Fruit fly (Drosophila melanogaster) whole organism, embryonic: ENCODE data around the gene Sf3b6.
"Not testable (repeated sequence)": the region's sequence is repeated elsewhere in the genome, so short reads cannot be mapped to it uniquely, and the experiment has no call there.

ENCODE experiments used
- Blimp-1 ChIP-seq: fragments of 200-800 bp; sonication (Bioruptor generic); optimal IDR thresholded peaks from 3 replicates; lab custom pipeline; 2018; ENCODE audit warnings: missing biosample characterization, missing genetic modification characterization, mild to moderate bottlenecking, moderate library complexity, missing genetic modification reagents
- CG11504 ChIP-seq: fragments of 200-800 bp; sonication (Bioruptor generic); optimal IDR thresholded peaks from 3 replicates; lab custom pipeline; 2019; ENCODE audit warnings: missing biosample characterization, mild to moderate bottlenecking, missing genetic modification characterization, moderate library complexity
- CG14014 ChIP-seq: fragments of 200-800 bp; sonication (Bioruptor generic); IDR thresholded peaks from 2 replicates; pipeline ENCODE4 v1.3.6; 2022; ENCODE audit warnings: missing biosample characterization, missing genetic modification characterization
- CG2202 ChIP-seq: fragments of 200-800 bp; sonication (Bioruptor generic); optimal IDR thresholded peaks from 2 replicates; lab custom pipeline; 2018; ENCODE audit warnings: missing biosample characterization, mild to moderate bottlenecking, missing genetic modification characterization
- D19A ChIP-seq: fragments of 200-800 bp; optimal IDR thresholded peaks from 3 replicates; lab custom pipeline; 2019; ENCODE audit warnings: missing biosample characterization, mild to moderate bottlenecking, missing genetic modification characterization, moderate library complexity
- Dbx ChIP-seq: fragments of 200-800 bp; sonication (Bioruptor generic); IDR thresholded peaks from 3 replicates; pipeline ENCODE4 v1.3.6; 2022; ENCODE audit warnings: missing biosample characterization, missing genetic modification characterization
- Dip2 ChIP-seq: fragments of 200-800 bp; sonication (Bioruptor generic); IDR thresholded peaks from 2 replicates; pipeline ENCODE4 v1.3.6; 2022; ENCODE audit warnings: missing biosample characterization, missing genetic modification characterization
- Doc2 ChIP-seq: fragments of 200-800 bp; sonication (Bioruptor generic); IDR thresholded peaks from 2 replicates; pipeline ENCODE4 v1.3.6; 2022; ENCODE audit warnings: missing biosample characterization, missing genetic modification characterization
- Ets65A ChIP-seq: fragments of 200-800 bp; sonication (Bioruptor generic); peaks from one replicate; lab custom pipeline; 2016; ENCODE audit warnings: missing biosample characterization, missing genetic modification characterization
- Opbp ChIP-seq: fragments of 200-800 bp; sonication (Bioruptor generic); IDR thresholded peaks from 3 replicates; pipeline ENCODE4 v1.3.6; 2022; ENCODE audit warnings: missing biosample characterization, missing genetic modification characterization; ENCODE audit not compliant: partially characterized antibody
- Scr ChIP-seq: fragments of 200-800 bp; sonication (Bioruptor generic); IDR thresholded peaks from 2 replicates; pipeline ENCODE4 v1.3.6; 2022; ENCODE audit warnings: missing biosample characterization, missing genetic modification characterization; ENCODE audit not compliant: partially characterized antibody
- Sry-δ ChIP-seq: fragments of 200-800 bp; sonication (Bioruptor generic); optimal IDR thresholded peaks from 2 replicates; lab custom pipeline; 2016; ENCODE audit warnings: missing biosample characterization, missing genetic modification characterization
- cwo ChIP-seq: fragments of 200-800 bp; sonication (Bioruptor generic); optimal IDR thresholded peaks from 3 replicates; lab custom pipeline; 2017; ENCODE audit warnings: missing biosample characterization, missing genetic modification characterization, mild to moderate bottlenecking, moderate library complexity, missing genetic modification reagents
- ham ChIP-seq: fragments of 200-800 bp; sonication (Bioruptor generic); IDR thresholded peaks from 2 replicates; pipeline ENCODE4 v1.3.6; 2022; ENCODE audit warnings: missing biosample characterization, missing genetic modification characterization
- unpg ChIP-seq: fragments of 200-800 bp; sonication (Bioruptor generic); optimal IDR thresholded peaks from 3 replicates; lab custom pipeline; 2018; ENCODE audit warnings: missing biosample characterization, mild to moderate bottlenecking, missing genetic modification characterization, moderate library complexity

Gene Sf3b6

DNA sequence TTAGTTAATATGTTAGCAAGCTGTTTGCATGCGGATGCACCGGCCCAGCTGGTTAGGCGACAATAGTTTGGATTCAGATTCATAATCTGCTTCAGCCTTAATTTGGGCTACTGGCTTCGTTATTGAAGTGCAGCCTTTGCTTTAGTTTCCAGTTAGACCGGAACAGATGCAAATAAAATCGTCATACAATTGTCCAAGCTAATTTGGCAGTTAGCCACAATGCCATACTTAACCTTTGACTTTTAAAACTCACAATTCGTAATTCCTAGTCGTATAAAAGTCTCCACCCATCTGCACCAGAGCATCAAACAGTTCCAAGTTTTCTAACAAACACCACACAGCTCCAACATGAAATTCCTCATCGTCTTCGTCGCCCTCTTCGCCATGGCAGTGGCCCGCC is 46.6 kb downstream of the Sf3b6 start, which contains the start of gene Lcp65Ab2:
Gene Lcp65Ab2, plus strand, starts transcription at position 301 of the 400 bp plus-strand sequence.
- not testable (repeated sequence) for TF ChIP-seq Sry-δ (GFP tag; lab: Kevin White, UChicago); D19A (tag; lab: Kevin White, UChicago); unpg
- TF ChIP-seq, all 482 proteins: peak for 0; not testable (repeated sequence) for 482

DNA sequence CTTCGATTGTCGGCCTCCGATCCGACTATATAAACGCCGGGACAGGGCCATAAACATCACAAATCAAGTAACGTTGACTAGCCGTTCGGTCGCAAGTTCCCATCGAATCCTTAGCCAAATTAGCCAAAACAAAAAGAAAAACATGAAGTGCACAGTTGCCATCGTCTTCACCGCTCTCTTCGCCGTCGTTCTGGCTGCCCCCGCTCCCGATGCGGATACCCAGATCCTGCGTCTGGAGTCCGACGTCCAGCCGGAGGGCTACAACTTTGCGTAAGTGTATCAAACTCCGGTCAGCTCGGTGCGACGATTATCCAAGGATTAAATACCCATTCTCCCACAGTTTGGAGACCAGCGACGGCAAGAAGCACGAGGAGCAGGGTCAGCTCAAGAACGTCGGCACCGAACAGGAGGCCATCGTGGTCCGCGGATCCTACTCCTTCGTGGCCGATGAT is 48.2 kb downstream of the Sf3b6 start, which contains the start of gene Lcp65Ac:
Gene Lcp65Ac, plus strand, starts transcription at position 51 of the 452 bp plus-strand sequence.
- TF ChIP-seq Ets65A (GFP tag; lab: Kevin White, UChicago): peak; percentile 93
- no peak for TF ChIP-seq Opbp (GFP tag; lab: Robert Waterston, UW)
- no peak for TF ChIP-seq CG2202
- TF ChIP-seq Dbx (GFP tag; lab: Robert Waterston, UW): 0 out of 3 replicates have a peak, but pooled peaks have one; percentile 6

- TF ChIP-seq Ets65A (GFP tag; lab: Kevin White, UChicago) (peak; percentile 85), cwo (GFP tag; lab: Kevin White, UChicago) (no peak), CG11504 (no peak), Blimp-1 (GFP tag; lab: Kevin White, UChicago) (peak; percentile 25)
Measured at dm6 chr3L:6143188-6143755, 49.7 kb downstream of the Sf3b6 start, which contains the start of gene Lcp65Ad. Gene Lcp65Ad (plus strand): TSS chr3L:6143395.

dm6 chr3L:6142313-6142712 is 50.7 kb downstream of the Sf3b6 start, which contains the start of gene Cpr65Aw:
Gene Cpr65Aw (minus strand): TSS chr3L:6142413.
- TF ChIP-seq Doc2 (GFP tag; lab: Robert Waterston, UW): no peak
- no peak for TF ChIP-seq Scr (GFP tag; lab: Robert Waterston, UW)
- no peak for TF ChIP-seq ham (GFP tag; lab: Robert Waterston, UW)
- no peak for TF ChIP-seq CG14014 (GFP tag; lab: Robert Waterston, UW)
- TF ChIP-seq Dip2 (GFP tag; lab: Robert Waterston, UW): no peak
